Fruit fly (Drosophila melanogaster) whole organism, embryonic: Measurements from ENCODE around the gene Mkp3.

Experiments
- BtbVII ChIP-seq: fragments of 200-800 bp; sonication (Bioruptor generic); optimal IDR thresholded peaks from 3 replicates; lab custom pipeline; 2017; ENCODE audit warnings: missing biosample characterization, mild to moderate bottlenecking, missing genetic modification characterization
- CG11247 ChIP-seq: fragments of 200-800 bp; sonication (Bioruptor generic); IDR thresholded peaks from 2 replicates; pipeline ENCODE4 v1.3.6; 2022; ENCODE audit warnings: missing biosample characterization, missing genetic modification characterization
- CG13775 ChIP-seq: fragments of 200-800 bp; sonication (Bioruptor generic); optimal IDR thresholded peaks from 3 replicates; lab custom pipeline; 2017; ENCODE audit warnings: missing biosample characterization, mild to moderate bottlenecking, missing genetic modification characterization
- CG14667 ChIP-seq: fragments of 200-800 bp; sonication (Bioruptor generic); IDR thresholded peaks from 2 replicates; pipeline ENCODE4 v1.3.6; 2022; ENCODE audit warnings: missing biosample characterization, missing genetic modification characterization
- CG1602 ChIP-seq: fragments of 200-800 bp; sonication (Bioruptor generic); optimal IDR thresholded peaks from 3 replicates; lab custom pipeline; 2016; ENCODE audit warnings: missing biosample characterization, missing genetic modification characterization
- CG17359 ChIP-seq: fragments of 200-800 bp; sonication (Bioruptor generic); optimal IDR thresholded peaks from 3 replicates; lab custom pipeline; 2018; ENCODE audit warnings: missing biosample characterization, mild to moderate bottlenecking, missing genetic modification characterization, moderate library complexity
- CG17912 ChIP-seq: fragments of 200-800 bp; sonication (Bioruptor generic); optimal IDR thresholded peaks from 2 replicates; lab custom pipeline; 2018; ENCODE audit warnings: missing biosample characterization, mild to moderate bottlenecking, missing genetic modification characterization
- CG2116 ChIP-seq: fragments of 200-800 bp; sonication (Bioruptor generic); optimal IDR thresholded peaks from 3 replicates; lab custom pipeline; 2018; ENCODE audit warnings: missing biosample characterization, mild to moderate bottlenecking, missing genetic modification characterization
- CG30020 ChIP-seq: fragments of 200-800 bp; optimal IDR thresholded peaks from 2 replicates; lab custom pipeline; 2019; ENCODE audit warnings: missing biosample characterization, mild to moderate bottlenecking, missing genetic modification characterization, moderate library complexity
- CG3838 ChIP-seq: fragments of 200-800 bp; sonication (Bioruptor generic); optimal IDR thresholded peaks from 3 replicates; lab custom pipeline; 2016; ENCODE audit warnings: missing biosample characterization, missing genetic modification characterization
- CG42726 ChIP-seq: fragments of 200-800 bp; sonication (Bioruptor generic); IDR thresholded peaks from 2 replicates; pipeline ENCODE4 v1.3.6; 2022; ENCODE audit warnings: missing biosample characterization, missing genetic modification characterization; ENCODE audit not compliant: partially characterized antibody
- CG8388 ChIP-seq: fragments of 200-800 bp; sonication (Bioruptor generic); optimal IDR thresholded peaks from 2 replicates; lab custom pipeline; 2019; ENCODE audit warnings: missing biosample characterization, mild to moderate bottlenecking, missing genetic modification characterization, moderate library complexity
- CoRest ChIP-seq: fragments of 200-800 bp; sonication (Bioruptor generic); optimal IDR thresholded peaks from 3 replicates; lab custom pipeline; 2018; ENCODE audit warnings: missing biosample characterization, mild to moderate bottlenecking, missing genetic modification characterization, moderate library complexity
- D ChIP-seq, 2 experiments: fragments of 200-800 bp in 1 of 2; fragments of >200 bp in 1 of 2; sonication (Bioruptor generic) in 1 of 2; optimal IDR thresholded peaks; 2 replicates in 1 of 2; 3 replicates in 1 of 2; lab custom pipeline; 2017; ENCODE audit warnings: mild to moderate bottlenecking in 1 of 2, missing biosample characterization in 1 of 2, missing genetic modification characterization in 1 of 2, missing genetic modification reagents in 1 of 2
- Dip3 ChIP-seq: fragments of 200-800 bp; sonication (Bioruptor generic); optimal IDR thresholded peaks from 3 replicates; lab custom pipeline; 2016; ENCODE audit warnings: missing biosample characterization, missing genetic modification characterization
- ERR ChIP-seq: fragments of 200-800 bp; sonication (Bioruptor generic); optimal IDR thresholded peaks from 2 replicates; lab custom pipeline; 2016; ENCODE audit warnings: missing biosample characterization, missing genetic modification characterization
- GATAe ChIP-seq: fragments of 200-800 bp; sonication (Bioruptor generic); conservative IDR thresholded peaks from 2 replicates; pipeline ENCODE4 v1.3.6; 2022; ENCODE audit warnings: missing biosample characterization, missing genetic modification characterization
- Gsc ChIP-seq: fragments of 200-800 bp; sonication (Bioruptor generic); IDR thresholded peaks from 2 replicates; pipeline ENCODE4 v1.3.6; 2022; ENCODE audit warnings: missing biosample characterization, missing genetic modification characterization
- Lpt ChIP-seq: fragments of >200 bp; optimal IDR thresholded peaks from 2 replicates; lab custom pipeline; 2018; ENCODE audit warnings: missing biosample characterization, missing genetic modification characterization
- MESR4 ChIP-seq: fragments of 200-800 bp; sonication (Bioruptor generic); optimal IDR thresholded peaks from 2 replicates; lab custom pipeline; 2018; ENCODE audit warnings: missing biosample characterization, mild to moderate bottlenecking, missing genetic modification characterization, moderate library complexity
- Opbp ChIP-seq: fragments of 200-800 bp; sonication (Bioruptor generic); IDR thresholded peaks from 3 replicates; pipeline ENCODE4 v1.3.6; 2022; ENCODE audit warnings: missing biosample characterization, missing genetic modification characterization; ENCODE audit not compliant: partially characterized antibody
- Stat92E ChIP-seq, 3 experiments: fragments of >200 bp in 2 of 3; fragments of 200-800 bp in 1 of 3; sonication (Bioruptor generic) in 1 of 3; optimal IDR thresholded peaks; 2 replicates each; lab custom pipeline; 2017 to 2019; ENCODE audit warnings: missing biosample characterization in 3 of 3, missing genetic modification characterization in 3 of 3, mild to moderate bottlenecking in 1 of 3, moderate library complexity in 1 of 3
- Tbp ChIP-seq: fragments of >200 bp; optimal IDR thresholded peaks from 2 replicates; lab custom pipeline; 2018; ENCODE audit warnings: missing biosample characterization, missing genetic modification characterization
- ap ChIP-seq: fragments of 200-800 bp; sonication (Bioruptor generic); IDR thresholded peaks from 2 replicates; pipeline ENCODE4 v1.3.6; 2022; ENCODE audit warnings: missing biosample characterization, missing genetic modification characterization
- ara ChIP-seq: fragments of 200-800 bp; sonication (Bioruptor generic); IDR thresholded peaks from 2 replicates; pipeline ENCODE4 v1.3.6; 2022; ENCODE audit warnings: missing biosample characterization, missing genetic modification characterization
- az2 ChIP-seq: fragments of 200-800 bp; sonication (Bioruptor generic); optimal IDR thresholded peaks from 3 replicates; lab custom pipeline; 2016; ENCODE audit warnings: missing biosample characterization, missing genetic modification characterization
- bbx ChIP-seq: fragments of 200-800 bp; sonication (Bioruptor generic); IDR thresholded peaks from 2 replicates; pipeline ENCODE4 v1.3.6; 2022; ENCODE audit warnings: missing biosample characterization, missing genetic modification characterization; ENCODE audit not compliant: partially characterized antibody
- cg ChIP-seq: fragments of 200-800 bp; sonication (Bioruptor generic); optimal IDR thresholded peaks from 3 replicates; lab custom pipeline; 2019; ENCODE audit warnings: missing biosample characterization, mild to moderate bottlenecking, missing genetic modification characterization, moderate library complexity
- corto ChIP-seq: fragments of 200-800 bp; sonication (Bioruptor generic); optimal IDR thresholded peaks from 2 replicates; lab custom pipeline; 2016; ENCODE audit warnings: missing biosample characterization, mild to moderate bottlenecking, missing genetic modification characterization, moderate library complexity
- dm ChIP-seq: fragments of 200-800 bp; sonication (Bioruptor generic); optimal IDR thresholded peaks from 3 replicates; lab custom pipeline; 2016; ENCODE audit warnings: missing biosample characterization, missing genetic modification characterization
- dysf ChIP-seq: fragments of 200-800 bp; sonication (Bioruptor generic); IDR thresholded peaks from 3 replicates; pipeline ENCODE4 v1.3.6; 2022; ENCODE audit warnings: missing biosample characterization, missing genetic modification characterization
- fd64A ChIP-seq: fragments of 200-800 bp; sonication (Bioruptor generic); optimal IDR thresholded peaks from 3 replicates; lab custom pipeline; 2018; ENCODE audit warnings: missing biosample characterization, mild to moderate bottlenecking, missing genetic modification characterization
- gsb ChIP-seq: fragments of 200-800 bp; sonication (Bioruptor generic); IDR thresholded peaks from 2 replicates; pipeline ENCODE4 v1.3.6; 2022; ENCODE audit warnings: missing biosample characterization, missing genetic modification characterization
- hb ChIP-seq: fragments of 200-800 bp; sonication (Bioruptor generic); IDR thresholded peaks from 3 replicates; pipeline ENCODE4 v1.3.6; 2022; ENCODE audit warnings: missing biosample characterization, missing genetic modification characterization; ENCODE audit not compliant: partially characterized antibody
- ind ChIP-seq: fragments of 200-800 bp; sonication (Bioruptor generic); optimal IDR thresholded peaks from 3 replicates; lab custom pipeline; 2016; ENCODE audit warnings: missing biosample characterization, missing genetic modification characterization
- insv ChIP-seq, 2 experiments: fragments of 200-800 bp; sonication (Bioruptor generic); optimal IDR thresholded peaks; 3 replicates each; lab custom pipeline; 2016 to 2018; ENCODE audit warnings: missing biosample characterization in 2 of 2, missing genetic modification characterization in 2 of 2
- klu ChIP-seq: fragments of 200-800 bp; sonication (Bioruptor generic); IDR thresholded peaks from 2 replicates; pipeline ENCODE4 v1.3.6; 2022; ENCODE audit warnings: missing biosample characterization, missing genetic modification characterization
- kni ChIP-seq: fragments of 200-800 bp; sonication (Bioruptor generic); optimal IDR thresholded peaks from 3 replicates; lab custom pipeline; 2017; ENCODE audit warnings: mild to moderate bottlenecking, missing biosample characterization, missing genetic modification reagents, missing genetic modification characterization
- lab ChIP-seq: fragments of 200-800 bp; sonication (Bioruptor generic); optimal IDR thresholded peaks from 3 replicates; lab custom pipeline; 2017; ENCODE audit warnings: missing biosample characterization, missing genetic modification characterization, mild to moderate bottlenecking, moderate library complexity, missing genetic modification reagents
- lbe ChIP-seq: fragments of 200-800 bp; sonication (Bioruptor generic); optimal IDR thresholded peaks from 2 replicates; lab custom pipeline; 2016; ENCODE audit warnings: missing biosample characterization, mild to moderate bottlenecking, missing genetic modification characterization
- nau ChIP-seq: fragments of 200-800 bp; sonication (Bioruptor generic); optimal IDR thresholded peaks from 3 replicates; lab custom pipeline; 2017; ENCODE audit warnings: missing biosample characterization, mild to moderate bottlenecking, missing genetic modification characterization, missing genetic modification reagents
- nom ChIP-seq: fragments of 200-800 bp; sonication (Bioruptor generic); optimal IDR thresholded peaks from 2 replicates; lab custom pipeline; 2017; ENCODE audit warnings: missing biosample characterization, missing genetic modification characterization, mild to moderate bottlenecking, moderate library complexity, missing genetic modification reagents
- pan ChIP-seq, 4 experiments: fragments of >200 bp in 3 of 4; fragments of 200-800 bp in 1 of 4; sonication (Bioruptor generic) in 1 of 4; optimal IDR thresholded peaks in 3 of 4; IDR thresholded peaks in 1 of 4; 2 replicates each; pipeline versions ENCODE4 v1.3.6 to Lab custom; 2017 to 2022; ENCODE audit warnings: missing biosample characterization in 2 of 4, missing genetic modification characterization in 2 of 4, mixed read lengths in 1 of 4
- rib ChIP-seq: fragments of 200-800 bp; sonication (Bioruptor generic); IDR thresholded peaks from 2 replicates; pipeline ENCODE4 v1.3.6; 2022; ENCODE audit warnings: missing biosample characterization, missing genetic modification characterization
- run ChIP-seq: fragments of 200-800 bp; sonication (Bioruptor generic); optimal IDR thresholded peaks from 3 replicates; lab custom pipeline; 2018; ENCODE audit warnings: missing biosample characterization, mild to moderate bottlenecking, missing genetic modification characterization
- sima ChIP-seq: fragments of 200-800 bp; sonication (Bioruptor generic); optimal IDR thresholded peaks from 2 replicates; lab custom pipeline; 2016; ENCODE audit warnings: missing biosample characterization, missing genetic modification characterization
- sug ChIP-seq: fragments of 200-800 bp; optimal IDR thresholded peaks from 2 replicates; lab custom pipeline; 2019; ENCODE audit warnings: missing biosample characterization, mild to moderate bottlenecking, missing genetic modification characterization, moderate library complexity
- toy ChIP-seq: fragments of 200-800 bp; sonication (Bioruptor generic); IDR thresholded peaks from 2 replicates; pipeline ENCODE4 v1.3.6; 2022; ENCODE audit warnings: missing biosample characterization, missing genetic modification characterization

Gene Mkp3

DNA sequence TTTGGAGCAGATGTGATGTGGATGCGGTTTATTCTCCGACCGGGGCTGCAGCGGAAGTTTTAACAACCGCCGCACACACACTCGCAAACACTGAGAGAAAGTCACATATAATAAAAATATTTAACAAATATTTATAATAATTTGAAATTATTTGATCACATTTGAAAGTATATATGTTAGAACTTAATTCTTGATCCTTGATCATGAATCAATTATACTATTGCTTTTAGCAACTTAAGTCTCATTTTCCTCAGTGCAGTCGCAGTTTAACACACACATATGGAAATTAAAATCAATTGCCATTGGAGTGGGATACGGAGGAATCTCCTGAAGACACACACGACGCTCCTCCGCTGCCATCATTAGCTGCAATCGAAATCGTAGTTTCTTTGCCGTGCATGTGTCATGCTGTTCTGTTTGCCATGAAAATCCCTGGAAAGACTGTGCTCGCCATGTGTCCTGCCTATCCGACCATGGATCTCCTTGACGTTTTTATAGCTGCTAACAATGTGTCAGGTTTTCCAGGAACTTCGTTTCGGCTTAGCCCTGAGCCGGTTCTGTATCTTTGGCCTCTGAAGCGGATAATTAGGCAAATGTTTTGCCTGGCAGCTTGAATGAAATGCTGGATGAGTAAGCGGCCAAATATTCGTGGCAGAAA lies 52.9 kb downstream of the Mkp3 start (continued):
- TF ChIP-seq CG2116 (GFP tag; lab: Kevin White, UChicago) = peak; percentile 28
- TF ChIP-seq CG3838 (GFP tag; lab: Kevin White, UChicago) = no peak
- TF ChIP-seq ERR (GFP tag; lab: Kevin White, UChicago) = no peak

DNA sequence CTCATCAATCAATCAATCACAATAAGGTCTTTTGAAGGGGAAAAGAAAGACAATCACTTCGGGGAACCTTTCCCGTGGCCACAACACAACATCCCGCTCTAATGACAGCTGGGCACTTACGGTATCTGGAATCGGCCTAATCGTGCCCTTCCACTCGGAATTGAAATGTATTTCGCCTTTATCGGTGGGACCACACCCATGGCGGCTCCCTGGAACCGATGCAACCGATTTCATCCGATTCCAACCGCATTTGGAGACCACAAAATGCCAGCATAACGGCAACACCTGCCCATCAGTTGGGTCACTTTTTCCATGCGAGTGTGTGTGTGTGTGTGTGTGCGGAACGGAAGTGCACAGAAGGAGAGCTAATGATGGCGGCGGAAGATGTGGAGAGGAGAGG lies 53.5 kb downstream of the Mkp3 start:
- TF ChIP-seq corto (GFP tag; lab: Kevin White, UChicago) (no peak), CG8388 (GFP tag; lab: Kevin White, UChicago) (no peak), CG13775 (no peak), sima (GFP tag; lab: Kevin White, UChicago) (no peak), Tbp (no peak), CG14667 (GFP tag; lab: Robert Waterston, UW) (no peak), CG42726 (GFP tag; lab: Robert Waterston, UW) (no peak), bbx (GFP tag; lab: Robert Waterston, UW) (no peak), GATAe (no peak), CG17359 (tag; lab: Kevin White, UChicago) (no peak), Stat92E (GFP tag; optimal IDR thresholded peaks at IDR 0.05; lab: Kevin White, UChicago) (peak in 1 of 3 experiments; percentile 87), BtbVII (GFP tag; lab: Kevin White, UChicago) (no peak), run (tag; lab: Kevin White, UChicago) (no peak), gsb (GFP tag; lab: Robert Waterston, UW) (no peak), cg (GFP tag; lab: Kevin White, UChicago) (peak; percentile 40), hb (GFP tag; lab: Robert Waterston, UW) (no peak), ap (GFP tag; lab: Robert Waterston, UW) (no peak), Dip3 (GFP tag; lab: Kevin White, UChicago) (no peak), dm (GFP tag; lab: Kevin White, UChicago) (no peak), nau (no peak), fd64A (GFP tag; lab: Kevin White, UChicago) (no peak), toy (GFP tag; lab: Robert Waterston, UW) (no peak), CG17912 (no peak), lab (GFP tag; lab: Kevin White, UChicago) (peak; percentile 2), kni (GFP tag; lab: Kevin White, UChicago) (peak; percentile 55), nom (no peak)

DNA sequence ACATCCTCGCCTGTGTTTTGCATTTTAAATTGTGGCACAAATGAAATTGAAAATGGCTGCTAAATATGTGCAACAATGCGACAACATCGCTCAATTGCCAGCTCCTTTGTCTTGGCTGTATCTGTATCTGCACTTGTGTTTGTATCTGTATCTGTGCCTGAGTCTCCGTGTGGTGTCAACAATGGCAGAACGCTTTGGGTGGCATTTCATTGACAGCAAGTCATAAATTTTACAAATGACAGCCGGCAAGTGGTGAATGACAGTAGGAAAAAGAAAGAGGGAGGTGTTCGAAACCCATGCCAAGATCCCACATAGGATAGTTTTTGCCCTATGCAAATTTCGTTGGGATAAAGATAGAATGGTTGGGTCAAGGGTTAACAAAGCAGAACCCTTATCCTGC lies 54.4 kb downstream of the Mkp3 start:
- TF ChIP-seq CG30020 (tag; lab: Kevin White, UChicago) (no peak), klu (no peak), az2 (GFP tag; lab: Kevin White, UChicago) (no peak), CG1602 (GFP tag; lab: Kevin White, UChicago) (no peak), rib (GFP tag; lab: Robert Waterston, UW) (no peak), sug (tag; lab: Kevin White, UChicago) (no peak), ara (GFP tag; lab: Robert Waterston, UW) (no peak), CG11247 (no peak), pan (optimal IDR thresholded peaks at IDR 0.05; lab: Kevin White, UChicago) (no peak), pan (GFP tag; optimal IDR thresholded peaks at IDR 0.05 in 1 of 2, IDR thresholded peaks at IDR 0.05 in 1 of 2) (no peak), Lpt (no peak), MESR4 (GFP tag; lab: Kevin White, UChicago) (no peak), D (optimal IDR thresholded peaks at IDR 0.05; lab: Kevin White, UChicago) (peak; percentile 63), D (GFP tag; optimal IDR thresholded peaks at IDR 0.05; lab: Kevin White, UChicago) (no peak), dysf (GFP tag; lab: Robert Waterston, UW) (no peak), CoRest (tag; lab: Kevin White, UChicago) (no peak), Opbp (GFP tag; lab: Robert Waterston, UW) (no peak), insv (GFP tag; optimal IDR thresholded peaks at IDR 0.05; lab: Kevin White, UChicago) (no peak), ind (GFP tag; lab: Kevin White, UChicago) (no peak), Gsc (GFP tag; lab: Robert Waterston, UW) (no peak), lbe (GFP tag; lab: Kevin White, UChicago) (no peak)
